Fruit fly (Drosophila melanogaster): Measurements from ENCODE around the gene CG11768.

DNA sequence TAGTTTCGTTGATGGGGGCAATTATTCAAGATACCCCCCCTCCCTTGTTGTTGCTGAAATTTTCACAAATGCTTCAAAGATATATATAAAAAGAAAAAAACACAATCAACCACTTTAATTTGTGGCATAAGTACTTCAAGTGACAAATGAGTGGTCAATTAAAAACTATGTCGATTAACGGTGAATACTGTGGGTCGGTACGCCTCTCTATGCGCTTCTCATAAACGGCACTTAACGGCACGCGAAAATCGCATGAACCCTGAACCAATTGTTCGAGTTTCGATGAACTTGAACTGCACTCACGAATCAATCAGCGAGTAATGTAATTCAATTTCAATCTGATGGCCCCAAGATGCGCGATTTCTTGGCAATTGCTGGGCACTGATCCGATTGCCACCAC lies 27.9 kb downstream of the CG11768 start:
- TF ChIP-seq Sin3A (optimal IDR thresholded peaks at IDR 0.05) (no peak), h (optimal IDR thresholded peaks at IDR 0.05) (no peak), psq (optimal IDR thresholded peaks at IDR 0.05) (no peak), insv (optimal IDR thresholded peaks at IDR 0.05) (no peak), Myc (optimal IDR thresholded peaks at IDR 0.05) (no peak), ttk (optimal IDR thresholded peaks at IDR 0.05) (no peak)
